Fruit fly (Drosophila melanogaster) S2 (cell line): ENCODE data around the gene Tnpo-SR.

Experiments
- CG8478 ChIP-seq: fragments of >200 bp; optimal IDR thresholded peaks from 2 replicates; lab custom pipeline; 2018
- CTCF ChIP-seq, 2 experiments: fragments of >200 bp; optimal IDR thresholded peaks; 2 replicates each; lab custom pipeline; 2018

DNA sequence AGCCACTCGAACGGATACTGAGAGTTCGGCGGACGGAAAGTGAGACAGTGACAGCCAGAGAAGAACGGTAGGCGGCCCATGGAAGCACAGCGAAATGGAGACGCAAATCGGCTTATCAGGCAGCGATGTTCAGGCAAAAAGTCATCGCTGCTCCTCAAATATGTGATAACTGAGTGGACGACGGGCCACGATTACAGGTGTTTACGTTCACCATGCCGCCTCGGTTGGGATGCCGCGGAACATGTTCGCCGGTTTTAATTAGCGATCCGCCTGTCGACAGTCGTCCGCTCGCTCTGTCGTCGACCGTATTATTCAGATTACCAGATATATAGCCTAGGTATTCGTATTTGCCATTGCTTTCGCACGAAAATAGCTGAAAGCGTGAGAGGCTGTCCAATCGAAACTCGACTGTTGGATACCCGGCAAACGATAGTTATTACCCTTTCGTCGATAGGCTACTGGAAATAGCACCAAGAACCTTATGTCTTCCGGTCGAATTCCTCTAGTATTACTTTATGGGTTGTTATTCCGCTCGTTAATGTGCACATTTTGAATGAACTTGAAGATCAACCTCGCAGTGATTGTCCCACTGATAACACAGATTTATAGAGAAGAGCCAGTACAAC, 8.5 kb upstream of the Tnpo-SR start:
- TF ChIP-seq CG8478 (lab: Kevin White, UChicago): no peak
- TF ChIP-seq CTCF (optimal IDR thresholded peaks at IDR 0.05; lab: Kevin White, UChicago): no peak
